Worm (Caenorhabditis elegans): ENCODE data around the gene F46F5.5.

F46F5.5 gene

DNA sequence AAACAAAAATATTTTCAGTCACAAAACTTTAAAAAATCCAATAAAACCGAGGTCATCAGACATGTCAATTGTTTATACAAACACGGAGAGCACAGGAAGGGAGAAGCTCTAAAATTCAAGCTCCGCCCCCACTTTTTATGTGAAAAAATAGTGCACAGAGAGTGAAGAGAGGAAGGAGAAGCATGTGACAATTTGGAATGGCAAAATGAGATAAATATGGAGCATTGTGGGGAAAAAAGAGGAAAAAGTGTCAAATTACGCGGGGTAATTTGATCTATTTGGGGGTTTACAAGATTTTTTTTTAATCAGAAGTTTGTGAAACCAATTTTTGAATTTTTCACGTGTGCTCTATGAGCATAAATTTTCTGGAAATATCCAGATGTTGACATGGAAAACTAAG is 49.9 kb downstream of the F46F5.5 start (continued):
- TF ChIP-seq daf-16 (GFP tag; optimal IDR thresholded peaks at IDR 0.05) (no peak), daf-16 (tag; optimal IDR thresholded peaks at IDR 0.05) (peak; percentile 57), F37D6.2 (tag; optimal IDR thresholded peaks at IDR 0.05) (no peak), nhr-111 (GFP tag; optimal IDR thresholded peaks at IDR 0.05) (no peak)
